Fruit fly (Drosophila melanogaster) whole organism, embryonic: ENCODE measurements around the gene CG5886.

ENCODE experiments used
- C15 ChIP-seq: fragments of 200-800 bp; sonication (Bioruptor generic); IDR thresholded peaks from 3 replicates; pipeline ENCODE4 v1.3.6; 2022; ENCODE audit warnings: missing biosample characterization, missing genetic modification characterization
- CG11695 ChIP-seq: fragments of 200-800 bp; sonication (Bioruptor generic); IDR thresholded peaks from 3 replicates; pipeline ENCODE4 v1.3.6; 2022; ENCODE audit warnings: missing biosample characterization, missing genetic modification characterization
- CG12391 ChIP-seq: fragments of 200-800 bp; sonication (Bioruptor generic); optimal IDR thresholded peaks from 3 replicates; lab custom pipeline; 2018; ENCODE audit warnings: missing biosample characterization, mild to moderate bottlenecking, missing genetic modification characterization, moderate library complexity
- CG13123 ChIP-seq: fragments of 200-800 bp; sonication (Bioruptor generic); optimal IDR thresholded peaks from 2 replicates; lab custom pipeline; 2016; ENCODE audit warnings: missing biosample characterization, missing genetic modification characterization
- CG13296 ChIP-seq: fragments of 200-800 bp; sonication (Bioruptor generic); optimal IDR thresholded peaks from 3 replicates; lab custom pipeline; 2018; ENCODE audit warnings: missing biosample characterization, mild to moderate bottlenecking, missing genetic modification characterization
- CG13624 ChIP-seq: fragments of 200-800 bp; sonication (Bioruptor generic); optimal IDR thresholded peaks from 2 replicates; lab custom pipeline; 2016; ENCODE audit warnings: missing biosample characterization, missing genetic modification characterization
- CG13775 ChIP-seq: fragments of 200-800 bp; sonication (Bioruptor generic); optimal IDR thresholded peaks from 3 replicates; lab custom pipeline; 2017; ENCODE audit warnings: missing biosample characterization, mild to moderate bottlenecking, missing genetic modification characterization
- CG14441 ChIP-seq: fragments of 200-800 bp; sonication (Bioruptor generic); IDR thresholded peaks from 2 replicates; pipeline ENCODE4 v1.3.6; 2022; ENCODE audit warnings: missing biosample characterization, missing genetic modification characterization
- CG16863 ChIP-seq: fragments of 200-800 bp; sonication (Bioruptor generic); optimal IDR thresholded peaks from 3 replicates; lab custom pipeline; 2016; ENCODE audit warnings: missing biosample characterization, missing genetic modification characterization
- CG1792 ChIP-seq: fragments of 200-800 bp; sonication (Bioruptor generic); optimal IDR thresholded peaks from 2 replicates; lab custom pipeline; 2016; ENCODE audit warnings: missing biosample characterization, missing genetic modification characterization
- CG3281 ChIP-seq: fragments of 200-800 bp; sonication (Bioruptor generic); optimal IDR thresholded peaks from 3 replicates; lab custom pipeline; 2017; ENCODE audit warnings: missing biosample characterization, mild to moderate bottlenecking, missing genetic modification characterization
- CG7271 ChIP-seq: fragments of 200-800 bp; sonication (Bioruptor generic); optimal IDR thresholded peaks from 2 replicates; lab custom pipeline; 2018; ENCODE audit warnings: missing biosample characterization, mild to moderate bottlenecking, missing genetic modification characterization, moderate library complexity
- CG9727 ChIP-seq: fragments of 200-800 bp; sonication (Bioruptor generic); optimal IDR thresholded peaks from 3 replicates; lab custom pipeline; 2017; ENCODE audit warnings: missing biosample characterization, mild to moderate bottlenecking, missing genetic modification characterization
- CG9817 ChIP-seq: fragments of 200-800 bp; sonication (Bioruptor generic); optimal IDR thresholded peaks from 2 replicates; lab custom pipeline; 2018; ENCODE audit warnings: missing biosample characterization, mild to moderate bottlenecking, missing genetic modification characterization, moderate library complexity
- CHES-1-like ChIP-seq: fragments of 200-800 bp; sonication (Bioruptor generic); optimal IDR thresholded peaks from 2 replicates; lab custom pipeline; 2016; ENCODE audit warnings: missing biosample characterization, missing genetic modification characterization
- Dbx ChIP-seq: fragments of 200-800 bp; sonication (Bioruptor generic); IDR thresholded peaks from 3 replicates; pipeline ENCODE4 v1.3.6; 2022; ENCODE audit warnings: missing biosample characterization, missing genetic modification characterization
- Drgx ChIP-seq: fragments of 200-800 bp; sonication (Bioruptor generic); IDR thresholded peaks from 2 replicates; pipeline ENCODE4 v1.3.6; 2022; ENCODE audit warnings: missing biosample characterization, missing genetic modification characterization
- HLH3B ChIP-seq: fragments of 200-800 bp; sonication (Bioruptor generic); IDR thresholded peaks from 2 replicates; pipeline ENCODE4 v1.3.6; 2022; ENCODE audit warnings: missing biosample characterization, missing genetic modification characterization
- Lim3 ChIP-seq: fragments of 200-800 bp; sonication (Bioruptor generic); IDR thresholded peaks from 2 replicates; pipeline ENCODE4 v1.3.6; 2022; ENCODE audit warnings: missing biosample characterization, missing genetic modification characterization
- Mes4 ChIP-seq: fragments of 200-800 bp; sonication (Bioruptor generic); optimal IDR thresholded peaks from 2 replicates; lab custom pipeline; 2016; ENCODE audit warnings: missing biosample characterization, missing genetic modification characterization
- Oaz ChIP-seq: fragments of 200-800 bp; sonication (Bioruptor generic); IDR thresholded peaks from 2 replicates; pipeline ENCODE4 v1.3.6; 2022; ENCODE audit warnings: missing biosample characterization, missing genetic modification characterization
- PHDP ChIP-seq: fragments of 200-800 bp; sonication (Bioruptor generic); optimal IDR thresholded peaks from 3 replicates; lab custom pipeline; 2018; ENCODE audit warnings: missing biosample characterization, mild to moderate bottlenecking, missing genetic modification characterization, moderate library complexity
- Rfx ChIP-seq: fragments of 200-800 bp; sonication (Bioruptor generic); IDR thresholded peaks from 2 replicates; pipeline ENCODE4 v1.3.6; 2022; ENCODE audit warnings: missing biosample characterization, missing genetic modification characterization
- Trl ChIP-seq, 3 experiments: fragments of >200 bp in 2 of 3; fragments of 200-800 bp in 1 of 3; sonication (Bioruptor generic) in 1 of 3; optimal IDR thresholded peaks; 2 replicates in 1 of 3; 3 replicates in 2 of 3; lab custom pipeline; 2016 to 2017; ENCODE audit warnings: missing biosample characterization in 1 of 3, missing genetic modification characterization in 1 of 3
- amos ChIP-seq: fragments of 200-800 bp; sonication (Bioruptor generic); IDR thresholded peaks from 2 replicates; pipeline ENCODE4 v1.3.6; 2022; ENCODE audit warnings: missing biosample characterization, missing genetic modification characterization; ENCODE audit not compliant: partially characterized antibody
- btn ChIP-seq: fragments of 200-800 bp; sonication (Bioruptor generic); optimal IDR thresholded peaks from 2 replicates; lab custom pipeline; 2016; ENCODE audit warnings: missing biosample characterization, missing genetic modification characterization
- ci ChIP-seq: fragments of 200-800 bp; sonication (Bioruptor generic); IDR thresholded peaks from 3 replicates; pipeline ENCODE4 v1.3.6; 2022; ENCODE audit warnings: missing biosample characterization, missing genetic modification characterization
- cwo ChIP-seq: fragments of 200-800 bp; sonication (Bioruptor generic); optimal IDR thresholded peaks from 3 replicates; lab custom pipeline; 2017; ENCODE audit warnings: missing biosample characterization, missing genetic modification characterization, mild to moderate bottlenecking, moderate library complexity, missing genetic modification reagents
- eve ChIP-seq, 2 experiments: fragments of >200 bp; optimal IDR thresholded peaks; 2 replicates each; lab custom pipeline; 2017; ENCODE audit warnings: missing biosample characterization in 2 of 2, missing genetic modification characterization in 2 of 2
- exex ChIP-seq: fragments of 200-800 bp; sonication (Bioruptor generic); optimal IDR thresholded peaks from 4 replicates; lab custom pipeline; 2018; ENCODE audit warnings: missing biosample characterization, mild to moderate bottlenecking, missing genetic modification characterization, moderate library complexity
- grau ChIP-seq: fragments of 200-800 bp; optimal IDR thresholded peaks from 3 replicates; lab custom pipeline; 2019; ENCODE audit warnings: missing biosample characterization, mild to moderate bottlenecking, missing genetic modification characterization, moderate library complexity
- kah ChIP-seq: fragments of 200-800 bp; sonication (Bioruptor generic); optimal IDR thresholded peaks from 2 replicates; lab custom pipeline; 2018; ENCODE audit warnings: missing biosample characterization, mild to moderate bottlenecking, missing genetic modification characterization
- lbe ChIP-seq: fragments of 200-800 bp; sonication (Bioruptor generic); optimal IDR thresholded peaks from 2 replicates; lab custom pipeline; 2016; ENCODE audit warnings: missing biosample characterization, mild to moderate bottlenecking, missing genetic modification characterization
- lmd ChIP-seq: fragments of 200-800 bp; sonication (Bioruptor generic); IDR thresholded peaks from 2 replicates; pipeline ENCODE4 v1.3.6; 2022; ENCODE audit warnings: missing biosample characterization, missing genetic modification characterization
- onecut ChIP-seq: fragments of 200-800 bp; sonication (Bioruptor generic); IDR thresholded peaks from 2 replicates; pipeline ENCODE4 v1.3.6; 2022; ENCODE audit warnings: missing biosample characterization, missing genetic modification characterization
- ranshi ChIP-seq: fragments of 200-800 bp; sonication (Bioruptor generic); IDR thresholded peaks from 2 replicates; pipeline ENCODE4 v1.3.6; 2022; ENCODE audit warnings: missing biosample characterization, missing genetic modification characterization
- seq ChIP-seq: fragments of 200-800 bp; sonication (Bioruptor generic); IDR thresholded peaks from 2 replicates; pipeline ENCODE4 v1.3.6; 2022; ENCODE audit warnings: missing biosample characterization, missing genetic modification characterization
- ssp ChIP-seq: fragments of 200-800 bp; sonication (Bioruptor generic); IDR thresholded peaks from 2 replicates; pipeline ENCODE4 v1.3.6; 2022; ENCODE audit warnings: missing biosample characterization, missing genetic modification characterization
- stc ChIP-seq: fragments of 200-800 bp; sonication (Bioruptor generic); IDR thresholded peaks from 2 replicates; pipeline ENCODE4 v1.3.6; 2022; ENCODE audit warnings: missing biosample characterization, missing genetic modification characterization
- vfl ChIP-seq: fragments of 200-800 bp; sonication (Bioruptor generic); optimal IDR thresholded peaks from 2 replicates; lab custom pipeline; 2016; ENCODE audit warnings: missing biosample characterization, missing genetic modification characterization

Gene CG5886

DNA sequence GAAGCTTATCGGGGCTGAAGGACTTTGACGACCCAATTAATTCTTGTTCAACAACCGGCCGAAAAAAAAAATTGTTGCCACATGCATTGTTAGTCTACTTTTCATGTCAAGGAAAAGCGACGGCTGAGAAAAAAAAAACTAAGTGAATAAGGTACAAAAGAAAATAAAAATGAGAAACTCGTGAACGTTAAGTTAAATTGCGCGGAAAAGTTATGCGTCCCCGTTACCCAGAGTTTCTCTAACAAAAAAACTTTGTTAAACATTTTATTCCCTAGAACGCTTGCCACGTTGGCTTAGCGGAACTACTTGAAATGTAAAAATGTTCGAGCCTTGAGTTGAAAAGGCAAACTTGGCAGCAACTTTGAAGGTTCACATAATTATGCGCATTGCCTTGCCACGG, 36.3 kb upstream of the CG5886 start, which contains the start of gene CG14354:
Gene CG14354, plus strand, starts transcription at position 301 of the 400 bp plus-strand sequence.
- TF ChIP-seq C15 (GFP tag; lab: Robert Waterston, UW) = no peak
- TF ChIP-seq amos (GFP tag; lab: Robert Waterston, UW) = no peak
- no peak for TF ChIP-seq Lim3 (GFP tag; lab: Robert Waterston, UW)
- TF ChIP-seq CHES-1-like (GFP tag; lab: Kevin White, UChicago) = no peak
- TF ChIP-seq CG13123 (GFP tag; lab: Kevin White, UChicago) = no peak
- no peak for TF ChIP-seq btn
- no peak for TF ChIP-seq kah (GFP tag; lab: Kevin White, UChicago)
- TF ChIP-seq CG7271 (tag; lab: Kevin White, UChicago) = no peak
- TF ChIP-seq CG13624 (GFP tag; lab: Kevin White, UChicago) = no peak
- no peak for TF ChIP-seq vfl (GFP tag; lab: Kevin White, UChicago)
- no peak for TF ChIP-seq ci
- no peak for TF ChIP-seq CG3281 (GFP tag; lab: Kevin White, UChicago)
- no peak for TF ChIP-seq Mes4 (GFP tag; lab: Kevin White, UChicago)
- no peak for TF ChIP-seq Oaz (GFP tag; lab: Robert Waterston, UW)

DNA sequence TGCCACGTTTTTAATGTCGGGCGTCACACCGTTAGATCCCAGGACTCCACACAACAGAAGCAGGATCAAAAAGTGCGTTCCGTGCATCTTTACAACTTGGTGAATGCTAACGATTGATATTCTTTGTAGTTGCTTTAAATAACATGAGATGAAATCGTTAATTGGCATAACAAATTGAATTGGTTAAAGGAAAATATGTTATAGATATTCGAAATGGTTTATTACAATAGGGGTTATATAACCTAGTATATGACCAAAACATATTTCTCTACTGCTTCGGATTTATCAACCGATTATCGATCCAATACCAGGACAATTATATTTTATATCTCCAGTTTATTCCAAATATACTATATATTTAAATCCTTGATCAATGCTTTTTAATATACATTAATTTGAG, 21.8 kb upstream of the CG5886 start, which contains the start of gene Mst57Dc:
Gene Mst57Dc, minus strand, starts transcription at position 101 of the 400 bp plus-strand sequence.
- TF ChIP-seq CG9817 (tag; lab: Kevin White, UChicago) = no peak

DNA sequence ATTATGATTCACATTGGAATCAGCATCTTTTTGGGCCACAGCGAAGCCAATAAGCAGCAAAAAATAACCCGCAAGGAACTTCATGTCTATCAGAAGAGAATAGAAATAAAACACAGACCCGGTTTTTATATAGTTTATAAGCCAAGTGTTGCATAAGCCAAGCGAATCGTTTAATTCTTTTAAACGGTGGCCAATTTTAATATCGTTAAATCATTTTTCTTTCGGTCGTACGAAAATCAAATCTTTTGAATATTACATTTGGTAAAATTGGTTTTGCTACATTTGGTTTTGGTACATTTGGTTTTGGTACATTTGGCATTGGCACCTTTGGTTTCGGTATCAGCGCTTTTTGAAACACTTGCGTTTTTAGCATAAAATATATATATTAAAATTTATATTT, 21.3 kb upstream of the CG5886 start, which contains the start of gene Sfp96F:
Gene Sfp96F, minus strand, starts transcription at position 101 of the 400 bp plus-strand sequence.
- no peak for TF ChIP-seq CG16863 (GFP tag; lab: Kevin White, UChicago)

DNA sequence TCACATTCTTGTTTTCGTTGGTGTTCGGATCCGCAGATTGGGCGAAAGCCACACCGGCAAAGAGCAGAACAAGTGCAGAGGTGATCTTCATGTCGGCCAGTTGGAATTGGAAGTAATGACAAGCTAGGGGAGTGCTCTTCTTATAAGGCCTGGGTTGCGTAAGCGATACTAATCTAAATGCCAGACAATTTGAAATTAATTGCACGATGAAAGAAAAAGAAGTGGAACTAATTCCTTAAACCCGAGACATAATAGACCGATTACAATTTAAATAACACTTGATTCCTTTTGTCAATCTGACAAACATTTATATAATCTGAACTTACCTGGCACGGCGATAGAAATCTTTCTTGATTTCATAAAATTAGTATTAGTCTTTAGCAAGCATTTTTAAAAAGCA, 20.6 kb upstream of the CG5886 start, which contains the start of gene Mst57Db:
Gene Mst57Db, minus strand, starts transcription at position 101 of the 400 bp plus-strand sequence.
- TF ChIP-seq exex (tag; lab: Kevin White, UChicago) = no peak

DNA sequence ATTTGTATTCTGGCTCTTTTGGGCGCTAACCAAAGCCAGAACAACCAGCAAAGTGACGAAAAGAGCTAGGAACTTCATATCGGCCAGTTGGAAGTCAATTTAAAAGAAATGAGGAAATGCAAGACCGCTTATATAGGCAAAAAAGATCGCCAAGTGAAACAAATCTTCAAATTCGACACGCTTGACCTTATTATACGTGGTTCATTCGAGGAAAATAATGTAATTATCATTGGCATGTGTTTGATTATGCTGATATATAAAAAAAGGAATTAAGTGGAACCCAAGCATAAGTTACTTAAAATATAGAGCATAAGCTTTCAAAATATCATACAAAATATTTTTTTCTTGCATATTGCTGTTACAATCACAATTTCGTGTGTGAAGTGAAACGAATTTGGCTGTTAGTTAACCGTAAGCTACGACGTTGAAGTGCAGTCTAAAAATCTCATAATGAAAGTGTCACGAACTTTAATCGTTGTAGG, 19.6 kb upstream of the CG5886 start, which contains the start of the genes Mst57Da and alpha4GT2:
Gene Mst57Da, minus strand, starts transcription at position 101 of the 482 bp plus-strand sequence.
Gene alpha4GT2, plus strand, starts transcription at position 432 of the 482 bp plus-strand sequence.
- TF ChIP-seq seq (GFP tag; lab: Robert Waterston, UW) = no peak
- TF ChIP-seq lbe (GFP tag; lab: Kevin White, UChicago) = no peak
- no peak for TF ChIP-seq CG1792

DNA sequence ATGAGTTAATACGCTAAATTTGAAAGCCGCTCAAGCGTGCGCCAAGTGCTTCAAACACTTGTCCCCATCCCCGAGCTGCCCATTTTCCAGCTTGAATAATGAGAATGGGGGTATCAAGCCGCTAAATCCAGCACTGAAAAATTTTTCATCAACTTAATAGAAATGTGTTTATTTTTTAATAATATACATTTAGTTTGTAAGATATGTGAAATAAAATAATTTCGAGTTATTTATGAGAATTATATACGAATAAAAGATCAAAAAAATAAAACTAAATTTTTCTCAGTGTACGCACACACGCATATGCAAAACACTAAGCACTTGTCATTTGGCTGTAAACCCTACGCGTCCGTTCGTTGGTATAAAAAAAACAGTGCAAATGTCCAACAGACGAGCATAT, 3.4 kb downstream of the CG5886 start:
- TF ChIP-seq ranshi (GFP tag; lab: Robert Waterston, UW) (peak; percentile 16; the same call in 1 of the 2 replicates), ssp (GFP tag; lab: Robert Waterston, UW) (peak; percentile 17; the same call in 1 of the 2 replicates), HLH3B (GFP tag; lab: Robert Waterston, UW) (peak; percentile 52), onecut (no peak), CG14441 (peak; percentile 47), Drgx (GFP tag; lab: Robert Waterston, UW) (peak; percentile 48; the same call in 1 of the 2 replicates), Trl (optimal IDR thresholded peaks at IDR 0.05; lab: Kevin White, UChicago) (no peak), Trl (GFP tag; optimal IDR thresholded peaks at IDR 0.05; lab: Kevin White, UChicago) (no peak), CG13296 (GFP tag; lab: Kevin White, UChicago) (peak; percentile 24), Rfx (GFP tag; lab: Robert Waterston, UW) (peak; percentile 48; the same call in 1 of the 2 replicates), cwo (GFP tag; lab: Kevin White, UChicago) (peak; percentile 25), stc (GFP tag; lab: Robert Waterston, UW) (0 out of 2 replicates have a peak, but pooled peaks have one; percentile 15), eve (GFP tag; optimal IDR thresholded peaks at IDR 0.05; lab: Kevin White, UChicago) (peak in 1 of 2 experiments; percentile 41), grau (tag; lab: Kevin White, UChicago) (peak; percentile 32), CG9727 (peak; percentile 11), CG12391 (peak; percentile 3), CG13775 (GFP tag; lab: Kevin White, UChicago) (no peak), Dbx (GFP tag; lab: Robert Waterston, UW) (peak; percentile 58; the same call in 1 of the 3 replicates), lmd (GFP tag; lab: Robert Waterston, UW) (0 out of 2 replicates have a peak, but pooled peaks have one; percentile 31), CG11695 (GFP tag; lab: Robert Waterston, UW) (0 out of 3 replicates have a peak, but pooled peaks have one; percentile 45), PHDP (tag; lab: Kevin White, UChicago) (peak; percentile 22)
